Fruit fly (Drosophila melanogaster): Measurements from ENCODE around the gene escl.

Gene escl

DNA sequence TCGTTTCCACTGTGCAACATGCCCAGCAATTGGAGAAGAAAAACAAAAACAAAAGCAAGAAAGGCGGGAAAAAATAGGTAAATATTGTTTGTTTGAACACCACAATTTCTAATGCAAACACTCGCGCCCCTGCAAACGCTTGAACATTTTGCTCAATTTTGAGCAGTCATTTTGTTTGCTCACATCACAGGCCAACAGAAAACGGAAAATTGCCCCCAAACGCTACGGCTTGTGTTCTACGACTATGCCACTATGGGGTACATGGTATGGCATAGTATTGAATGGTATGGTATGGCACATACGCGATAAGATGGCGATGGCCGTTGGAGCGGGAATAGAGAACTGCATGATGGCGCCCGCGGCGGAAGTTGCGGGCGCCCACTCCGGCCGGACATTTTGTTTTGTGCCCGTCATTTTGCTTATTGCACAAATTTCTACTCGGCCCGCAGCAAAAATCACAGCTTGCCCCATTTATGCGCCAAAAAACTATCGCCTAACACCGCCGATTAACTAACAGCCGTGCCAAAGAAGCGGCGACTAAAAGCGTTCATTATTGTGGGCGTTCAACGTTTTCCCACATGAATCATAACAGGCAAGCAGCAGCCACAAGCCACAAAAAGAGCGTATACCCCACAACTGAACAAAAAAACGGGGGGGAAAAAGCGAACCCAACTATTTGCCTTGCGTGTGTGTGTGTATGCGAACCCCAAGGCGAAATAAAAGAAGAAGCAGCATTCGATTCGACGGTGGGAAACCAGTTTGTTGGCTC lies 13.7 kb downstream of the escl start (continued):
- TF ChIP-seq CG8478 (optimal IDR thresholded peaks at IDR 0.05) (no peak), Xrp1 (GFP tag; IDR thresholded peaks at IDR 0.05) (no peak), nerfin-1 (tag; optimal IDR thresholded peaks at IDR 0.05) (no peak), CG5245 (GFP tag; optimal IDR thresholded peaks at IDR 0.05) (no peak), CG30403 (GFP tag; optimal IDR thresholded peaks at IDR 0.05) (no peak), ewg (GFP tag; optimal IDR thresholded peaks at IDR 0.05) (peak; percentile 33), CG13624 (GFP tag; optimal IDR thresholded peaks at IDR 0.05) (no peak), Scr (GFP tag; IDR thresholded peaks at IDR 0.05; ENCODE audit: partially characterized antibody) (no peak), btn (GFP tag; optimal IDR thresholded peaks at IDR 0.05) (peak; percentile 12), amos (GFP tag; IDR thresholded peaks at IDR 0.05; ENCODE audit: partially characterized antibody) (no peak), CG17802 (tag; optimal IDR thresholded peaks at IDR 0.05) (peak; percentile 43), CG17912 (GFP tag; optimal IDR thresholded peaks at IDR 0.05) (peak; percentile 75), CG11085 (GFP tag; IDR thresholded peaks at IDR 0.05) (no peak), CG4328 (GFP tag; optimal IDR thresholded peaks at IDR 0.05) (peak; percentile 79), CG2889 (GFP tag; IDR thresholded peaks at IDR 0.05) (no peak), jumu (GFP tag; optimal IDR thresholded peaks at IDR 0.05) (no peak), CG12659 (GFP tag; optimal IDR thresholded peaks at IDR 0.05) (peak; percentile 77), tap (tag; optimal IDR thresholded peaks at IDR 0.05) (peak; percentile 55), Hsf (GFP tag; optimal IDR thresholded peaks at IDR 0.05) (no peak), Kr (GFP tag; optimal IDR thresholded peaks at IDR 0.05) (peak; percentile 89), CG14710 (tag; optimal IDR thresholded peaks at IDR 0.05) (peak; percentile 64), kah (GFP tag; optimal IDR thresholded peaks at IDR 0.05) (peak; percentile 26), CG8281 (tag; optimal IDR thresholded peaks at IDR 0.05) (peak; percentile 33), CG10543 (GFP tag; optimal IDR thresholded peaks at IDR 0.05) (peak; percentile 85), CG3995 (GFP tag; optimal IDR thresholded peaks at IDR 0.05) (peak; percentile 4), CG5953 (GFP tag; IDR thresholded peaks at IDR 0.05) (no peak), pb (GFP tag; optimal IDR thresholded peaks at IDR 0.05) (no peak), dan (GFP tag; IDR thresholded peaks at IDR 0.05) (no peak), grau (tag; optimal IDR thresholded peaks at IDR 0.05) (peak; percentile 22), Lhr (GFP tag; optimal IDR thresholded peaks at IDR 0.05) (no peak), lilli (GFP tag; optimal IDR thresholded peaks at IDR 0.05) (peak; percentile 35), croc (GFP tag; conservative IDR thresholded peaks at IDR 0.05) (no peak; the same call in 1 of the 3 replicates), tup (GFP tag; optimal IDR thresholded peaks at IDR 0.05) (peak; percentile 46), Blimp-1 (GFP tag; optimal IDR thresholded peaks at IDR 0.05) (peak; percentile 47), dm (GFP tag; optimal IDR thresholded peaks at IDR 0.05) (no peak), CG10431 (GFP tag; optimal IDR thresholded peaks at IDR 0.05) (peak; percentile 96), Dref (GFP tag; IDR thresholded peaks at IDR 0.05) (no peak), CG13894 (tag; optimal IDR thresholded peaks at IDR 0.05) (peak; percentile 87), BtbVII (GFP tag; optimal IDR thresholded peaks at IDR 0.05) (peak; percentile 74), hkb (optimal IDR thresholded peaks at IDR 0.05) (no peak), hkb (GFP tag; IDR thresholded peaks at IDR 0.05) (no peak), CG10959 (GFP tag; IDR thresholded peaks at IDR 0.05) (no peak), stc (GFP tag; IDR thresholded peaks at IDR 0.05) (no peak), CG2875 (GFP tag; optimal IDR thresholded peaks at IDR 0.05) (peak; percentile 86), CG30431 (GFP tag; optimal IDR thresholded peaks at IDR 0.05) (no peak), CG12942 (GFP tag; optimal IDR thresholded peaks at IDR 0.05) (peak; percentile 6), ttk (GFP tag; IDR thresholded peaks at IDR 0.05) (no peak), CG13123 (GFP tag; optimal IDR thresholded peaks at IDR 0.05) (peak; percentile 76), en (GFP tag; optimal IDR thresholded peaks at IDR 0.05) (peak; percentile 30), Oli (tag; optimal IDR thresholded peaks at IDR 0.05) (no peak)

Data from whole organism, embryonic.